Worm (Caenorhabditis elegans) whole organism, L2 larva: ENCODE data around the gene fbxa-150.

Experiments used
- F13H6.1 ChIP-seq: sonication (generic microtip); optimal IDR thresholded peaks from 2 replicates; lab custom pipeline; 2016; ENCODE audit warnings: missing genetic modification characterization, missing compliant biosample characterization
- Y55F3AM.14 ChIP-seq: fragments of 200-800 bp; sonication (Bioruptor generic); optimal IDR thresholded peaks from 2 replicates; lab custom pipeline; 2018; ENCODE audit warnings: mild to moderate bottlenecking, missing genetic modification characterization, missing compliant biosample characterization
- ZK546.5 ChIP-seq: sonication (generic microtip); optimal IDR thresholded peaks from 2 replicates; lab custom pipeline; 2017; ENCODE audit warnings: missing biosample characterization, missing genetic modification characterization
- alr-1 ChIP-seq: fragments of 150-350 bp; optimal IDR thresholded peaks from 2 replicates; lab custom pipeline; 2014; ENCODE audit warnings: missing biosample characterization, missing genetic modification characterization
- aly-2 ChIP-seq: fragments of 150-350 bp; optimal IDR thresholded peaks from 2 replicates; lab custom pipeline; 2014; ENCODE audit warnings: missing biosample characterization, missing genetic modification characterization
- ama-1 ChIP-seq: fragments of 150-350 bp; optimal IDR thresholded peaks from 2 replicates; lab custom pipeline; 2018; ENCODE audit warnings: inconsistent platforms
- blmp-1 ChIP-seq: sonication (generic microtip); optimal IDR thresholded peaks from 2 replicates; lab custom pipeline; 2017; ENCODE audit warnings: missing genetic modification characterization, mild to moderate bottlenecking, missing compliant biosample characterization, antibody characterized with exemption, moderate library complexity; ENCODE audit not compliant: insufficient read depth
- ceh-82 ChIP-seq: fragments of 150-350 bp; optimal IDR thresholded peaks from 2 replicates; lab custom pipeline; 2014; ENCODE audit warnings: missing biosample characterization, missing genetic modification characterization
- egl-27 ChIP-seq: sonication (generic microtip); optimal IDR thresholded peaks from 3 replicates; lab custom pipeline; 2017; ENCODE audit warnings: missing biosample characterization, missing genetic modification reagents, missing genetic modification characterization
- elt-3 ChIP-seq: sonication (generic microtip); optimal IDR thresholded peaks from 2 replicates; lab custom pipeline; 2017; ENCODE audit warnings: missing biosample characterization, missing genetic modification characterization
- fos-1 ChIP-seq: fragments of 150-350 bp; optimal IDR thresholded peaks from 2 replicates; lab custom pipeline; 2014; ENCODE audit warnings: missing biosample characterization, missing genetic modification characterization
- gmeb-1 ChIP-seq: fragments of 150-350 bp; optimal IDR thresholded peaks from 2 replicates; lab custom pipeline; 2014; ENCODE audit warnings: missing biosample characterization, missing genetic modification characterization
- lin-11 ChIP-seq: fragments of 150-350 bp; sonication (generic microtip); optimal IDR thresholded peaks from 2 replicates; lab custom pipeline; 2014; ENCODE audit warnings: missing biosample characterization, missing genetic modification characterization, inconsistent platforms, mixed read lengths
- lin-13 ChIP-seq: fragments of 150-350 bp; optimal IDR thresholded peaks from 2 replicates; lab custom pipeline; 2014; ENCODE audit warnings: missing biosample characterization, missing genetic modification reagents, missing genetic modification characterization
- lin-39 ChIP-seq: fragments of 150-350 bp; optimal IDR thresholded peaks from 2 replicates; lab custom pipeline; 2014; ENCODE audit warnings: missing biosample characterization, missing genetic modification reagents, missing genetic modification characterization
- lsy-2 ChIP-seq, 2 experiments: fragments of 150-350 bp in 1 of 2; sonication (generic microtip) in 1 of 2; optimal IDR thresholded peaks; 2 replicates each; lab custom pipeline; 2014 to 2017; ENCODE audit warnings: missing biosample characterization in 2 of 2, missing genetic modification characterization in 2 of 2
- mab-5 ChIP-seq: fragments of 150-350 bp; optimal IDR thresholded peaks from 2 replicates; lab custom pipeline; 2014; ENCODE audit warnings: missing biosample characterization, missing genetic modification characterization
- mbf-1 ChIP-seq: sonication (generic microtip); optimal IDR thresholded peaks from 2 replicates; lab custom pipeline; 2017; ENCODE audit warnings: missing biosample characterization, missing genetic modification characterization
- nhr-10 ChIP-seq: sonication (generic microtip); optimal IDR thresholded peaks from 2 replicates; lab custom pipeline; 2017; ENCODE audit warnings: missing biosample characterization, missing genetic modification characterization
- nhr-12 ChIP-seq: fragments of 150-350 bp; optimal IDR thresholded peaks from 2 replicates; lab custom pipeline; 2014; ENCODE audit warnings: missing biosample characterization, missing genetic modification characterization
- nhr-21 ChIP-seq: fragments of 150-350 bp; optimal IDR thresholded peaks from 2 replicates; lab custom pipeline; 2014; ENCODE audit warnings: missing biosample characterization, missing genetic modification characterization
- nhr-23 ChIP-seq: fragments of 150-350 bp; optimal IDR thresholded peaks from 2 replicates; lab custom pipeline; 2014; ENCODE audit warnings: missing biosample characterization, missing genetic modification reagents, missing genetic modification characterization
- nhr-237 ChIP-seq: fragments of 150-350 bp; optimal IDR thresholded peaks from 2 replicates; lab custom pipeline; 2014; ENCODE audit warnings: missing biosample characterization, missing genetic modification characterization
- nhr-6 ChIP-seq: fragments of 150-350 bp; optimal IDR thresholded peaks from 2 replicates; lab custom pipeline; 2014; ENCODE audit warnings: missing biosample characterization, missing genetic modification characterization
- nhr-77 ChIP-seq: fragments of 150-350 bp; optimal IDR thresholded peaks from 2 replicates; lab custom pipeline; 2014; ENCODE audit warnings: missing biosample characterization, missing genetic modification characterization
- skn-1 ChIP-seq: sonication (generic microtip); optimal IDR thresholded peaks from 2 replicates; lab custom pipeline; 2017; ENCODE audit warnings: missing biosample characterization, missing genetic modification characterization
- sma-3 ChIP-seq: sonication (generic microtip); optimal IDR thresholded peaks from 2 replicates; lab custom pipeline; 2016; ENCODE audit warnings: missing genetic modification reagents, missing genetic modification characterization, missing compliant biosample characterization
- snpc-4 ChIP-seq: fragments of 150-350 bp; optimal IDR thresholded peaks from 2 replicates; lab custom pipeline; 2014; ENCODE audit warnings: missing biosample characterization, missing genetic modification characterization
- unc-55 ChIP-seq: fragments of 150-350 bp; sonication (generic microtip); optimal IDR thresholded peaks from 3 replicates; lab custom pipeline; 2014; ENCODE audit warnings: missing biosample characterization, missing genetic modification reagents, missing genetic modification characterization
- unc-62 ChIP-seq: fragments of 150-350 bp; optimal IDR thresholded peaks from 2 replicates; lab custom pipeline; 2014; ENCODE audit warnings: missing biosample characterization, missing genetic modification reagents, missing genetic modification characterization
- ztf-1 ChIP-seq: fragments of 200-800 bp; sonication (Bioruptor generic); conservative IDR thresholded peaks from 2 replicates; pipeline ENCODE4 v1.3.6; 2022; ENCODE audit warnings: missing genetic modification characterization, missing compliant biosample characterization
- ztf-11 ChIP-seq: sonication (generic microtip); optimal IDR thresholded peaks from 2 replicates; lab custom pipeline; 2017; ENCODE audit warnings: missing biosample characterization, missing genetic modification characterization
- ztf-4 ChIP-seq: fragments of 150-350 bp; optimal IDR thresholded peaks from 2 replicates; lab custom pipeline; 2014; ENCODE audit warnings: missing biosample characterization, missing genetic modification characterization

The fbxa-150 gene

DNA sequence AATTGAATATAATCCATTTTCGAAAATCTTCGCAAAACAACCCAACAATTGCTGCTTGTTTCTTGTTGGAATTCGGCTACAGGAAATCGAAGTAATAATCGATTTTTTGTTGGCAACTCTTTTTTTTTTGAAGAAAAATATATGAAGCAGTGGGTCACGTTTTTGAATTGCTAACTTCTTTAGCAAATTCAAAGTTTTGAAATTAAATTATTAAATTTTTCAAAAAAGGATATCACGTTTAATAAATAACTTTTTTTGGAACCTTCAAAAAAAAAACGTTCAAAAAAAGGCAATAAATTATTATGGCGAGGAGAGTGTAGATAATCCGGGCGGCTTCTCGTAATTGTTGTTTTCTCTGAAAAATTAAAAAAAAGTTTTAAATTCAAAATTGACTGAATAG lies 13.8 kb downstream of the fbxa-150 start, which contains the start of gene Y38H6C.15:
Gene Y38H6C.15 (minus strand): TSS at position 101 of the 400 bp plus-strand sequence.
- no peak for TF ChIP-seq sma-3 (GFP tag; lab: Kevin White, UChicago)
- TF ChIP-seq blmp-1, result no peak
- no peak for TF ChIP-seq ztf-4 (tag; lab: Kevin White, UChicago)
- no peak for TF ChIP-seq mbf-1 (tag; lab: Kevin White, UChicago)

DNA sequence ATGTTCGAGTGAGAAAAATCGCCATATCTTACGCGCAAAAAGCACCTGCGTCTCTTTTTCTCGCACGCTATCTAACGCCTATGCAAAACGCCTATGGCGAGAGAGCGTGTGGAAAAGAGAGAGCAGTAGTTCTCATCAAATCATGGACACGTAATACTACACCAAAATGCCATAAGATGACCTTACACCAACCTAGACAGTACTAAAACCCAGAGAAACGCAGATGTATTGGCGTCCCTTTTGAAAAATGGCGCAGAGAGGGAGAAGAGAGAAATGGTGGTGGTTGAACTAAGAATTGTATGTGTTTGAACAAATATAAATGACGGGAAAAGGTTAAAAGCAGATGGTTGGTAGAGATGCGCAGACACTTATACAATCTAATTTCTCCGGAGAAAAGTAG lies 16.7 kb downstream of the fbxa-150 start, which contains the start of gene Y38H6C.16:
Gene Y38H6C.16 (minus strand): TSS at position 293 of the 400 bp plus-strand sequence.
- no peak for TF ChIP-seq unc-62 (GFP tag; lab: Kevin White, UChicago)
- TF ChIP-seq lsy-2 (tag; optimal IDR thresholded peaks at IDR 0.05; lab: Kevin White, UChicago), result no peak
- TF ChIP-seq lin-13 (GFP tag; lab: Kevin White, UChicago), result no peak
- no peak for TF ChIP-seq ama-1 (lab: Kevin White, UChicago)
- no peak for TF ChIP-seq nhr-21 (tag; lab: Kevin White, UChicago)
- TF ChIP-seq lin-39, result no peak
- no peak for TF ChIP-seq mbf-1 (tag; lab: Kevin White, UChicago)
- TF ChIP-seq skn-1 (tag; lab: Kevin White, UChicago), result no peak
- TF ChIP-seq ztf-1, result no peak
- no peak for TF ChIP-seq nhr-12 (tag; lab: Kevin White, UChicago)
- no peak for TF ChIP-seq ceh-82 (tag; lab: Kevin White, UChicago)
- no peak for TF ChIP-seq nhr-77 (tag; lab: Kevin White, UChicago)
- no peak for TF ChIP-seq nhr-237 (tag; lab: Kevin White, UChicago)
- no peak for TF ChIP-seq nhr-23 (tag; lab: Kevin White, UChicago)
- TF ChIP-seq Y55F3AM.14 (GFP tag; lab: Kevin White, UChicago), result no peak
- TF ChIP-seq snpc-4 (tag; lab: Kevin White, UChicago), result no peak
- no peak for TF ChIP-seq aly-2 (tag; lab: Kevin White, UChicago)
- TF ChIP-seq alr-1, result no peak
- TF ChIP-seq fos-1 (tag; lab: Kevin White, UChicago), result no peak
- TF ChIP-seq mab-5 (tag; lab: Kevin White, UChicago), result no peak

DNA sequence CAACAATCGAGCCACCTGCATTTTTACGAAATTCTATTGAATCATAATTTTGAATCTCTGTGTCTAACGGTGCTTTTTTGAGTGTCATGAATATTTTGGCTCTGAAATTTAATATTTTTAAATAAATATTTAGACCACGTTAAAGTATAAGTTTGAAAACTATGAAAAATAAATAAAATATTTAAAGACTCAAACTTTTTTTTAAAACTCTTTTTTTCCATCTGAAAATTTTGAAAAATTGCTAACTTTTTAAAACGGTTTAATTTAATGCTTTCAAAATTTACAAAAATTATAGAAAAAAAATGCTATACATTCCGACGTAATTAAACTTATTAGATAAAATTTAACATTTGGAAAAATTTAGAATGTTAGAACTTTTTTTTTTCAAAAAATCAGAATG lies 21.7 kb downstream of the fbxa-150 start, which contains the start of gene slc-36.3:
Gene slc-36.3 (minus strand): TSS at position 101 of the 400 bp plus-strand sequence.
- TF ChIP-seq ZK546.5 (no peak), unc-55 (GFP tag; lab: Kevin White, UChicago) (no peak), lin-11 (no peak), ztf-4 (tag; lab: Kevin White, UChicago) (no peak), F13H6.1 (tag; lab: Kevin White, UChicago) (no peak)

DNA sequence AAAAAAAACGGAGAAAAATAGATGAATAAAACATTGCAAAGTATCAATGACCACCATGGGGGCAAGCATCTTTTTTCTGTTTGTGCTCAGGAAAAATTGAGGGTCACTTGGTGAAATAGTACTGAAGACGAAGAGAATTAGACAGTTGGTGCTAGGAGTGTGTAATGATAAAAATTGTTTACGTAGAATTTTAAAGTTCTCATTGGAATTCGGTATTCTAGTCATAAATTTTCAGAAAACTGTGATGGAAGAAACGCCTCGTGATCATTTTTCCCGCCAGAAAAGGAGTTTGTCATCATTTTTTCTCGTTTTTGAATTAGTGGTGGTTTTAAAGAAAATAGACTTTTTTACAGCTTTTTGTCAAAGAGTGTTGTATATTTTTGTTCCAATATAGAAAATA lies 22.2 kb downstream of the fbxa-150 start:
- TF ChIP-seq ztf-11 (tag; lab: Kevin White, UChicago), result no peak
- peak; percentile 19 for TF ChIP-seq gmeb-1 (tag; lab: Kevin White, UChicago)
- TF ChIP-seq skn-1 (tag; lab: Kevin White, UChicago), result peak; percentile 79
- no peak for TF ChIP-seq egl-27

DNA sequence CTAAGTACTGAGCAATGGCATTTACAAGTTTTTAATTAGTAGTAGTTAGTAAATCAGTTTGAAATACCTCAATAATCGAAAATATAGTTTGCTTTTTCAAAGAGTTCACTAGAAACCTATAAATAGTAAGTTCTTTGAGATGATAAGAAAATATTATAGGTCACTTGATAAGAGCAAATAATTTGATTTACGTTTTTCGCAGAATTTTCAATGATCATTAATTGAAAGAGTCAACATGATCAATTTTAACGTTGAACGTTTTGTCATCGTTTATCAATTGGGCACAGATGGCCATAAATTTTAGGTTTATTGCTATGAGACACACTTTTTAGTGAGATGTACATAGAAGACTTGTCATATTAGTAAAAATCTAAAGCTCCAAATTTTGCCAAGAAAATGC lies 23.3 kb downstream of the fbxa-150 start:
- TF ChIP-seq fos-1 (tag; lab: Kevin White, UChicago) (peak; percentile 10), nhr-10 (tag; lab: Kevin White, UChicago) (no peak), snpc-4 (tag; lab: Kevin White, UChicago) (no peak), ztf-4 (tag; lab: Kevin White, UChicago) (no peak)

DNA sequence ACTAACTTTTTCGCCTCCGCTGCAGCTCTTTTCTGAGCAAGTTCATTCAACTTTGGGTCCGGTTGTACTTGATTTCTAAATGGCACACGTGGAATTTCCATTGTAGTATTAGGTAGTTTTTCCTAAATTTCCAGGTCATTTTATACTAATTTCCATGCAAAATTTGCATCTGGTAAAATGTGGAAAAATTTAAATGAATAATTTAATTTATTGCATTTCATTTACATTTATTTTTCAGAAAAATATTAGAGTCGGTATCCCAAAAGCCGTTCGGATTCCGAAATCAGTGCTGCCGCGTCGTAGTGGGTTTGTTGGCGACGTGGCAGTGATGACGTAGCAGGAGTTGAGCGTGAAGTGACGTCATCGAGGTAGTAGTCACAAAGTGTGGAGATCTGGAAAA lies 24.6 kb downstream of the fbxa-150 start, which contains the start of gene Y38H6C.18:
Gene Y38H6C.18 (minus strand): TSS at position 101 of the 400 bp plus-strand sequence.
- no peak for TF ChIP-seq nhr-6 (tag; lab: Kevin White, UChicago)
- TF ChIP-seq lin-13 (GFP tag; lab: Kevin White, UChicago), result no peak
- TF ChIP-seq elt-3 (tag; lab: Kevin White, UChicago), result no peak
- no peak for TF ChIP-seq F13H6.1 (tag; lab: Kevin White, UChicago)
